Worm (Caenorhabditis elegans): ENCODE measurements around the gene T25F10.1.
A peak's percentile ranks its signal among the peaks of the same experiment; 100 is the strongest.

The T25F10.1 gene

DNA sequence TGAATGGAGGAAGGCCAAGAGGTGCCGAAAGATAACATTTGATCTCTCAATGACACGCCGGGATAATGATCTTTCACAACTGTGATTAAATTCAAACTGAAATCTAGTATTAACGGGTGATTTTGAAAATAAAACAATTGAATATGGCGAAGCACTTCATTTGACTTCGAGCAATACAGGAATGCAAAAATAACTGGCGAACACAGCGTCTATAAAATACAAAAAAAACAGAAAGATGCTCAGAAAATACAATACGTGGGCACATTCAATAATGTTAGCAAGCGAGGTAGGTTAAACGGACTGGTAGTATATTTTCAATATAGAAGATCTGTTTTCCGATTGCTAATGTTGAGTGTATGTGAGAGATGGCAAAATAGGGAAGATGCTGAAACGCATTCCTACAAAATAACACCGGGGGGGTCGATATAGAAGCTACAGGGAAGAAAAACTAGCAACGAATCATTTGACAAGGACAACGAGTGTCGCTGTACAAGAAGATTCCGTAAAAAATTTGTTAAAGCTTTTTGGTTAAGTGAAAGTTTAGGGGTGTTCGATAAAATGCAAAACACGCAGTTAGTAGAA, 14.8 kb downstream of the T25F10.1 start (continued):
- TF ChIP-seq F49E8.2 (tag; optimal IDR thresholded peaks at IDR 0.05; ENCODE audit: borderline replicate concordance): peak; percentile 21
- no peak for TF ChIP-seq Y48G9A.11 (GFP tag; IDR thresholded peaks at IDR 0.05)
- TF ChIP-seq nhr-76 (tag; optimal IDR thresholded peaks at IDR 0.05): no peak
- TF ChIP-seq hif-1 (tag; optimal IDR thresholded peaks at IDR 0.05): no peak

DNA sequence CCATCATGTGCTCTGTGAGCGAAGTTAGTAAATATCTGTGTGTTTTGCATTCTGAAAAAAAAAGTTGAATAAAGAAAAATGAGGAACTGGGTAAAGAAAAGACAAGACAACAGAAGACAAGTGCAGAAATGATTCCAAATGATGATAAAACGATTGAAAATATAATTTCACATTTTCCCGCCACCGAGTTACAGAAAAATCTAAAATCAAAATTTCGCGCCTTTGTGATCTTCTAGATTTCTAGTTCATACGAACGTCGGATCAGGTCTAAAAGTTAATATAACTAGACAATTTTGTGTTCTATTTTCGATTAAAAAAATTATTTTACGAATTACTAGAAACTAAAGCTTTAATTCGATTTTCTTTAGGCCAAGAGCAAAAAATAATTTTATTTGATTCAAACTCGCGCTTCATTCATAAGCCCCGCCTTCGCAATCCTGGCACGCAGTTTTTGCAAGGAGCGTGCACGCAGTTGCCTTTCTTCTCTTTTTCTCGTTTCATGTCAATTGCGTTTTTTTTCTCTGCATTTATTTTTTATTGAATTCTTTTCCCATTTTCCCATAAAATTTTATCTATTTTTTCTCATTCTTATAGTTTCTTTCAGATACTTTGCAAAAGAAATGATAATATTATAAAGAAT, 16.7 kb downstream of the T25F10.1 start, which contains the start of the genes spn-4 and spe-39:
Gene spn-4 (minus strand): TSS at position 51 of the 640 bp plus-strand sequence.
Gene spe-39 (plus strand): TSS at position 599 of the 640 bp plus-strand sequence.
- TF ChIP-seq ztf-7 (tag; optimal IDR thresholded peaks at IDR 0.05): no peak
- no peak for TF ChIP-seq zfp-3 (GFP tag; conservative IDR thresholded peaks at IDR 0.05)
- peak in 1 of 2 experiments; percentile 77 for TF ChIP-seq lsy-2 (tag; optimal IDR thresholded peaks at IDR 0.05)
- no peak for TF ChIP-seq dmd-8 (GFP tag; IDR thresholded peaks at IDR 0.05)
- TF ChIP-seq Y5F2A.4 (GFP tag; optimal IDR thresholded peaks at IDR 0.05): no peak
- TF ChIP-seq aly-2 (tag; optimal IDR thresholded peaks at IDR 0.05): no peak
- TF ChIP-seq spr-1 (tag; optimal IDR thresholded peaks at IDR 0.05): peak; percentile 36
- TF ChIP-seq ceh-62 (tag; optimal IDR thresholded peaks at IDR 0.05): no peak
- no peak for TF ChIP-seq ztf-11 (tag; optimal IDR thresholded peaks at IDR 0.05)
- TF ChIP-seq nhr-76 (tag; optimal IDR thresholded peaks at IDR 0.05): no peak
- no peak for TF ChIP-seq saeg-2 (GFP tag; IDR thresholded peaks at IDR 0.05)
- TF ChIP-seq egl-43 (GFP tag; IDR thresholded peaks at IDR 0.05): no peak
- TF ChIP-seq mdt-29 (GFP tag; IDR thresholded peaks at IDR 0.05): no peak
- TF ChIP-seq ceh-82 (tag; optimal IDR thresholded peaks at IDR 0.05): no peak
- TF ChIP-seq nhr-237 (tag; optimal IDR thresholded peaks at IDR 0.05): no peak
- no peak for TF ChIP-seq spr-3 (GFP tag; optimal IDR thresholded peaks at IDR 0.05)
- TF ChIP-seq ctbp-1 (GFP tag; IDR thresholded peaks at IDR 0.05): no peak
- no peak for TF ChIP-seq zag-1 (tag; optimal IDR thresholded peaks at IDR 0.05)
- TF ChIP-seq daf-8 (GFP tag; IDR thresholded peaks at IDR 0.05): no peak
- no peak for TF ChIP-seq daf-12 (tag; optimal IDR thresholded peaks at IDR 0.05)
- no peak for TF ChIP-seq madf-5 (GFP tag; IDR thresholded peaks at IDR 0.05)
- TF ChIP-seq pha-4 (GFP tag; IDR thresholded peaks at IDR 0.05): peak; percentile 58; the same call in 1 of the 2 replicates
- TF ChIP-seq pha-4 (tag; optimal IDR thresholded peaks at IDR 0.05): peak; percentile 31
- TF ChIP-seq nhr-42 (GFP tag; IDR thresholded peaks at IDR 0.05): no peak
- no peak for TF ChIP-seq zip-2 (tag; optimal IDR thresholded peaks at IDR 0.05)
- TF ChIP-seq unc-39 (tag; optimal IDR thresholded peaks at IDR 0.05): no peak
- no peak for TF ChIP-seq hlh-30 (tag; optimal IDR thresholded peaks at IDR 0.05; ENCODE audit: insufficient read depth)
- peak; percentile 57 for TF ChIP-seq duxl-1 (tag; optimal IDR thresholded peaks at IDR 0.05; ENCODE audit: poor library complexity)
- 0 out of 2 replicates have a peak, but pooled peaks have one; percentile 6 for TF ChIP-seq dmd-9 (GFP tag; IDR thresholded peaks at IDR 0.05)
- no peak for TF ChIP-seq Y75B8A.6 (GFP tag; IDR thresholded peaks at IDR 0.05)
- TF ChIP-seq rbr-2 (tag; optimal IDR thresholded peaks at IDR 0.05): peak; percentile 40
- peak; percentile 94 for TF ChIP-seq dpl-1 (GFP tag; optimal IDR thresholded peaks at IDR 0.05)
- TF ChIP-seq zip-11 (GFP tag; IDR thresholded peaks at IDR 0.05): no peak
- no peak for TF ChIP-seq lim-7 (GFP tag; IDR thresholded peaks at IDR 0.05)
- no peak for TF ChIP-seq attf-4 (tag; optimal IDR thresholded peaks at IDR 0.05)
- no peak for TF ChIP-seq fos-1 (tag; optimal IDR thresholded peaks at IDR 0.05)
- no peak for TF ChIP-seq nhr-102 (tag; optimal IDR thresholded peaks at IDR 0.05)
- TF ChIP-seq zfp-2 (tag; optimal IDR thresholded peaks at IDR 0.05): no peak
- peak; percentile 57 for TF ChIP-seq T26A8.4 (GFP tag; IDR thresholded peaks at IDR 0.05)
- TF ChIP-seq nhr-111 (GFP tag; optimal IDR thresholded peaks at IDR 0.05): no peak
- peak in 1 of 2 experiments; percentile 32 for TF ChIP-seq hif-1 (tag; optimal IDR thresholded peaks at IDR 0.05)
- no peak for TF ChIP-seq tag-97 (GFP tag; IDR thresholded peaks at IDR 0.05)
- peak; percentile 13 for TF ChIP-seq T20F7.1 (GFP tag; optimal IDR thresholded peaks at IDR 0.05)
- no peak for TF ChIP-seq ama-1 (optimal IDR thresholded peaks at IDR 0.05)
- TF ChIP-seq mes-2 (tag; optimal IDR thresholded peaks at IDR 0.05; ENCODE audit: poor library complexity, severe bottlenecking): peak; percentile 93
- no peak for TF ChIP-seq ces-1 (GFP tag; optimal IDR thresholded peaks at IDR 0.05)
- TF ChIP-seq lir-3 (tag; optimal IDR thresholded peaks at IDR 0.05): no peak

Data from whole organism, L4 larva.